Worm (Caenorhabditis elegans) whole organism, L4 larva: ENCODE measurements around the gene R02F11.10.
A peak's percentile ranks its signal among the peaks of the same experiment; 100 is the strongest.

Source experiments
- D1046.2 ChIP-seq: fragments of 200-800 bp; sonication (Bioruptor generic); IDR thresholded peaks from 2 replicates; pipeline ENCODE4 v1.3.6; 2022; ENCODE audit warnings: missing genetic modification characterization, missing compliant biosample characterization
- F26F4.8 ChIP-seq: fragments of 200-800 bp; sonication (Bioruptor generic); conservative IDR thresholded peaks from 2 replicates; pipeline ENCODE4 v1.3.6; 2022; ENCODE audit warnings: missing genetic modification characterization, missing compliant biosample characterization
- F44E2.7 ChIP-seq: fragments of 200-800 bp; sonication (Bioruptor generic); IDR thresholded peaks from 2 replicates; pipeline ENCODE4 v2.1.2; 2022; ENCODE audit warnings: missing genetic modification characterization, missing compliant biosample characterization
- F49E8.2 ChIP-seq: sonication (generic microtip); optimal IDR thresholded peaks from 2 replicates; lab custom pipeline; 2016; ENCODE audit warnings: missing compliant biosample characterization, mild to moderate bottlenecking, missing genetic modification characterization, borderline replicate concordance
- R02D3.7 ChIP-seq: fragments of 150-350 bp; sonication (generic microtip); optimal IDR thresholded peaks from 3 replicates; lab custom pipeline; 2014; ENCODE audit warnings: missing biosample characterization, missing genetic modification characterization
- T20F7.1 ChIP-seq: fragments of 200-800 bp; sonication (Bioruptor generic); optimal IDR thresholded peaks from 2 replicates; lab custom pipeline; 2018; ENCODE audit warnings: mild to moderate bottlenecking, missing genetic modification characterization, missing compliant biosample characterization
- T26A8.4 ChIP-seq: fragments of 200-800 bp; sonication (Bioruptor generic); IDR thresholded peaks from 2 replicates; pipeline ENCODE4 v1.3.6; 2022; ENCODE audit warnings: missing genetic modification characterization, missing compliant biosample characterization
- Y75B8A.6 ChIP-seq: fragments of 200-800 bp; sonication (Bioruptor generic); IDR thresholded peaks from 2 replicates; pipeline ENCODE4 v1.3.6; 2022; ENCODE audit warnings: missing genetic modification reagents, missing genetic modification characterization, missing compliant biosample characterization
- ZK337.2 ChIP-seq: fragments of 200-800 bp; sonication (Bioruptor generic); IDR thresholded peaks from 2 replicates; pipeline ENCODE4 v1.3.6; 2022; ENCODE audit warnings: missing genetic modification reagents, missing genetic modification characterization, missing compliant biosample characterization
- aha-1 ChIP-seq: fragments of 150-350 bp; peaks from one replicate; lab custom pipeline; 2014; ENCODE audit warnings: missing biosample characterization, missing genetic modification characterization
- ama-1 ChIP-seq: fragments of 150-350 bp; optimal IDR thresholded peaks from 2 replicates; lab custom pipeline; 2014; ENCODE audit warnings: inconsistent platforms, mixed read lengths
- ceh-28 ChIP-seq: fragments of 150-350 bp; optimal IDR thresholded peaks from 2 replicates; lab custom pipeline; 2014; ENCODE audit warnings: missing biosample characterization, missing genetic modification reagents, missing genetic modification characterization
- ceh-32 ChIP-seq: sonication (generic microtip); optimal IDR thresholded peaks from 2 replicates; lab custom pipeline; 2016; ENCODE audit warnings: mild to moderate bottlenecking, missing genetic modification characterization, missing compliant biosample characterization; ENCODE audit not compliant: poor library complexity
- ceh-44 ChIP-seq: fragments of 200-800 bp; sonication (Bioruptor generic); IDR thresholded peaks from 2 replicates; pipeline ENCODE4 v1.3.6; 2022; ENCODE audit warnings: missing genetic modification reagents, missing genetic modification characterization, missing compliant biosample characterization
- daf-16 ChIP-seq, 3 experiments: sonication (generic microtip); optimal IDR thresholded peaks; 2 replicates each; lab custom pipeline; 2016 to 2017; ENCODE audit warnings: missing genetic modification characterization in 3 of 3, missing genetic modification reagents in 3 of 3, mild to moderate bottlenecking in 2 of 3, missing compliant biosample characterization in 2 of 3, missing biosample characterization in 1 of 3, moderate library complexity in 1 of 3
- daf-19 ChIP-seq: fragments of 200-800 bp; sonication (Bioruptor generic); conservative IDR thresholded peaks from 2 replicates; pipeline ENCODE4 v1.3.6; 2022; ENCODE audit warnings: missing genetic modification characterization, missing compliant biosample characterization
- daf-8 ChIP-seq: fragments of 200-800 bp; sonication (Bioruptor generic); IDR thresholded peaks from 2 replicates; pipeline ENCODE4 v1.3.6; 2022; ENCODE audit warnings: missing genetic modification characterization, missing compliant biosample characterization
- dmd-9 ChIP-seq: fragments of 200-800 bp; sonication (Bioruptor generic); IDR thresholded peaks from 2 replicates; pipeline ENCODE4 v1.3.6; 2022; ENCODE audit warnings: missing genetic modification reagents, missing genetic modification characterization, missing compliant biosample characterization
- egl-43 ChIP-seq: fragments of 200-800 bp; sonication (Bioruptor generic); IDR thresholded peaks from 2 replicates; pipeline ENCODE4 v1.3.6; 2022; ENCODE audit warnings: missing genetic modification reagents, missing genetic modification characterization, missing compliant biosample characterization
- fos-1 ChIP-seq: fragments of 150-350 bp; optimal IDR thresholded peaks from 2 replicates; lab custom pipeline; 2014; ENCODE audit warnings: missing biosample characterization, missing genetic modification characterization
- hlh-30 ChIP-seq: sonication (generic microtip); optimal IDR thresholded peaks from 2 replicates; lab custom pipeline; 2017; ENCODE audit warnings: antibody characterized with exemption, mild to moderate bottlenecking, missing genetic modification characterization, missing compliant biosample characterization; ENCODE audit not compliant: insufficient read depth
- lin-13 ChIP-seq: fragments of 150-350 bp; optimal IDR thresholded peaks from 2 replicates; lab custom pipeline; 2014; ENCODE audit warnings: missing biosample characterization, missing genetic modification reagents, missing genetic modification characterization
- lsy-2 ChIP-seq, 2 experiments: fragments of 150-350 bp in 1 of 2; sonication (generic microtip) in 1 of 2; optimal IDR thresholded peaks; 2 replicates each; lab custom pipeline; 2014 to 2017; ENCODE audit warnings: missing biosample characterization in 2 of 2, missing genetic modification characterization in 2 of 2
- mdl-1 ChIP-seq, 2 experiments: fragments of 150-350 bp in 1 of 2; sonication (generic microtip) in 1 of 2; optimal IDR thresholded peaks; 2 replicates each; lab custom pipeline; 2014 to 2017; ENCODE audit warnings: missing biosample characterization in 2 of 2, missing genetic modification characterization in 2 of 2
- mdt-29 ChIP-seq: fragments of 200-800 bp; sonication (Bioruptor generic); IDR thresholded peaks from 2 replicates; pipeline ENCODE4 v1.3.6; 2022; ENCODE audit warnings: missing genetic modification reagents, missing genetic modification characterization, missing compliant biosample characterization
- mep-1 ChIP-seq: fragments of 150-350 bp; sonication (generic microtip); optimal IDR thresholded peaks from 3 replicates; lab custom pipeline; 2014; ENCODE audit warnings: missing biosample characterization, missing genetic modification characterization
- mxl-2 ChIP-seq: fragments of 200-800 bp; sonication (Bioruptor generic); conservative IDR thresholded peaks from 2 replicates; pipeline ENCODE4 v1.3.6; 2022; ENCODE audit warnings: missing genetic modification reagents, missing genetic modification characterization, missing compliant biosample characterization
- nhr-102 ChIP-seq: sonication (generic microtip); optimal IDR thresholded peaks from 2 replicates; lab custom pipeline; 2016; ENCODE audit warnings: mild to moderate bottlenecking, missing genetic modification characterization, moderate library complexity, missing compliant biosample characterization
- nhr-11 ChIP-seq: fragments of 150-350 bp; optimal IDR thresholded peaks from 2 replicates; lab custom pipeline; 2014; ENCODE audit warnings: missing biosample characterization, missing genetic modification characterization
- nhr-111 ChIP-seq: fragments of 200-800 bp; sonication (Bioruptor generic); optimal IDR thresholded peaks from 2 replicates; lab custom pipeline; 2018; ENCODE audit warnings: mild to moderate bottlenecking, missing genetic modification characterization, missing compliant biosample characterization
- nhr-237 ChIP-seq: sonication (generic microtip); optimal IDR thresholded peaks from 2 replicates; lab custom pipeline; 2017; ENCODE audit warnings: missing biosample characterization, missing genetic modification characterization
- nhr-25 ChIP-seq: sonication (generic microtip); optimal IDR thresholded peaks from 2 replicates; lab custom pipeline; 2017; ENCODE audit warnings: missing genetic modification characterization, mild to moderate bottlenecking, missing compliant biosample characterization, antibody characterized with exemption, moderate library complexity, borderline replicate concordance; ENCODE audit not compliant: insufficient read depth
- nhr-28 ChIP-seq: fragments of 150-350 bp; optimal IDR thresholded peaks from 2 replicates; lab custom pipeline; 2014; ENCODE audit warnings: missing biosample characterization, missing genetic modification characterization
- nhr-41 ChIP-seq: fragments of 200-800 bp; sonication (Bioruptor generic); IDR thresholded peaks from 2 replicates; pipeline ENCODE4 v1.3.6; 2022; ENCODE audit warnings: missing genetic modification reagents, missing genetic modification characterization, missing compliant biosample characterization
- nhr-42 ChIP-seq: fragments of 200-800 bp; sonication (Bioruptor generic); IDR thresholded peaks from 2 replicates; pipeline ENCODE4 v1.3.6; 2022; ENCODE audit warnings: missing genetic modification characterization, missing compliant biosample characterization
- nhr-76 ChIP-seq: fragments of 150-350 bp; optimal IDR thresholded peaks from 2 replicates; lab custom pipeline; 2014; ENCODE audit warnings: missing biosample characterization, missing genetic modification characterization
- nhr-77 ChIP-seq: fragments of 150-350 bp; optimal IDR thresholded peaks from 2 replicates; lab custom pipeline; 2014; ENCODE audit warnings: missing biosample characterization, missing genetic modification characterization
- pqm-1 ChIP-seq: sonication (generic microtip); optimal IDR thresholded peaks from 2 replicates; lab custom pipeline; 2017; ENCODE audit warnings: missing biosample characterization, missing genetic modification characterization
- snpc-1.2 ChIP-seq: fragments of 200-800 bp; sonication (Bioruptor generic); IDR thresholded peaks from 2 replicates; pipeline ENCODE4 v1.3.6; 2022; ENCODE audit warnings: missing genetic modification reagents, missing genetic modification characterization, missing compliant biosample characterization
- spr-3 ChIP-seq: fragments of 200-800 bp; sonication (Bioruptor generic); optimal IDR thresholded peaks from 2 replicates; lab custom pipeline; 2018; ENCODE audit warnings: mild to moderate bottlenecking, missing genetic modification characterization, missing compliant biosample characterization
- tra-1 ChIP-seq: fragments of 200-800 bp; sonication (Bioruptor generic); IDR thresholded peaks from 2 replicates; pipeline ENCODE4 v1.3.6; 2022; ENCODE audit warnings: missing genetic modification reagents, missing genetic modification characterization, missing compliant biosample characterization
- unc-130 ChIP-seq: sonication (generic microtip); optimal IDR thresholded peaks from 2 replicates; lab custom pipeline; 2016; ENCODE audit warnings: missing genetic modification reagents, missing genetic modification characterization, missing compliant biosample characterization
- unc-39 ChIP-seq: sonication (generic microtip); optimal IDR thresholded peaks from 2 replicates; lab custom pipeline; 2017; ENCODE audit warnings: missing biosample characterization, missing genetic modification characterization
- vab-7 ChIP-seq: fragments of 200-800 bp; sonication (Bioruptor generic); IDR thresholded peaks from 2 replicates; pipeline ENCODE4 v1.3.6; 2022; ENCODE audit warnings: missing genetic modification reagents, missing genetic modification characterization, missing compliant biosample characterization
- zag-1 ChIP-seq: fragments of 150-350 bp; optimal IDR thresholded peaks from 2 replicates; lab custom pipeline; 2014; ENCODE audit warnings: missing biosample characterization, missing genetic modification characterization
- zip-11 ChIP-seq: fragments of 200-800 bp; sonication (Bioruptor generic); IDR thresholded peaks from 2 replicates; pipeline ENCODE4 v1.3.6; 2022; ENCODE audit warnings: missing genetic modification characterization, missing compliant biosample characterization
- zip-2 ChIP-seq: fragments of 150-350 bp; optimal IDR thresholded peaks from 2 replicates; lab custom pipeline; 2014; ENCODE audit warnings: missing biosample characterization, missing genetic modification characterization
- ztf-11 ChIP-seq: fragments of 150-350 bp; optimal IDR thresholded peaks from 2 replicates; lab custom pipeline; 2014; ENCODE audit warnings: missing biosample characterization, missing genetic modification characterization

Gene R02F11.10

DNA sequence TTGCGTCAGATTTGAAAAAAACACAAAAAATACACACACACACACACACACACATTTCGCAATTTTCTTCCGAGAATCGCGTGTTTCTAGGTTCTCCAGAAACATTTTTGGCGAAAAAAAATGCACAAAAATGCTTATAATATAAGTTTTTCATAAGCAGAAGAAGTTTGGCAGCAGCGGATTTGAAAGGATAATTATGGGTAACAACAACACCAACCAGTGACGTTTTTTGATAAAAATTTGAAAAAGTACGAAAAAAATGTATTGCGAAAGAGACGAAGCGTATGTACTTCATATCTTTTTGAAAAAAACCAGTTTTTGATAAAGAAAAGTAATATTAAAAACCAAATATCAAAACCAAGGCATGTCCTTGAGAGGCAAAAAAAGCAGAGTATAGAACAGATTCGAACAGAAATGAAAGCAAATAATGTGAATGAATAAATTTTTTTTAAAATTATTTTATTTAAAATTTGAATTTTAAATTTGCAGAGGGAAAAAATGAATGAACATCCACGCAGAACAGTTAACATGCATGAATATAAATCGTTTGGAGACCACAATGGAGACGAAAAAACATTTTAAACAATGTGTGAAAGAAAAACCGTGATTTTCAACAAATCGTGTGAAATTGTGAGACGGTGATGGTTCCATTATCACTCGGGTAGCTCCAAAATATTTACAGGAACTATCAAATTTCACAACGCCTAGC lies 34.9 kb downstream of the R02F11.10 start (continued):
- peak; percentile 36 for TF ChIP-seq nhr-111
- peak; percentile 47; the same call in 1 of the 2 replicates for TF ChIP-seq nhr-42 (GFP tag; lab: Robert Waterston, UW)
- TF ChIP-seq daf-16 (GFP tag; optimal IDR thresholded peaks at IDR 0.05; lab: Kevin White, UChicago), result peak; percentile 4 to 16
- peak; percentile 50 for TF ChIP-seq daf-16 (tag; optimal IDR thresholded peaks at IDR 0.05; lab: Kevin White, UChicago)
- 0 out of 2 replicates have a peak, but pooled peaks have one; percentile 50 for TF ChIP-seq Y75B8A.6 (GFP tag; lab: Robert Waterston, UW)
- no peak for TF ChIP-seq nhr-76 (tag; lab: Kevin White, UChicago)
- peak; percentile 24 for TF ChIP-seq spr-3 (GFP tag; lab: Kevin White, UChicago)
- peak; percentile 23 for TF ChIP-seq F49E8.2 (tag; lab: Kevin White, UChicago)
- peak; percentile 20; the same call in 1 of the 2 replicates for TF ChIP-seq snpc-1.2 (GFP tag; lab: Robert Waterston, UW)
- peak; percentile 34 for TF ChIP-seq lin-13
- no peak for TF ChIP-seq mxl-2 (GFP tag; lab: Robert Waterston, UW)
- peak; percentile 67; the same call in 1 of the 2 replicates for TF ChIP-seq mdt-29 (GFP tag; lab: Robert Waterston, UW)
- TF ChIP-seq daf-19, result peak; percentile 30; the same call in 1 of the 2 replicates
- TF ChIP-seq T20F7.1, result peak; percentile 77
- TF ChIP-seq vab-7 (GFP tag; lab: Robert Waterston, UW), result no peak
- no peak for TF ChIP-seq daf-8
- 0 out of 2 replicates have a peak, but pooled peaks have one; percentile 58 for TF ChIP-seq ZK337.2 (GFP tag; lab: Robert Waterston, UW)
- 0 out of 2 replicates have a peak, but pooled peaks have one; percentile 6 for TF ChIP-seq zip-11 (GFP tag; lab: Robert Waterston, UW)
- TF ChIP-seq hlh-30 (tag; lab: Kevin White, UChicago), result peak; percentile 34
- no peak for TF ChIP-seq ceh-44 (GFP tag; lab: Robert Waterston, UW)

ce11 chrV:4826710-4827380 lies 37.9 kb downstream of the R02F11.10 start, which contains the start of the genes hsp-6 and C37H5.5:
hsp-6 (minus strand) TSS chrV:4826760.
C37H5.5 (plus strand) TSS chrV:4827360.
- TF ChIP-seq nhr-28 (tag; lab: Kevin White, UChicago), result peak; percentile 78
- TF ChIP-seq F44E2.7 (GFP tag; lab: Robert Waterston, UW), result no peak
- no peak for TF ChIP-seq zag-1 (tag; lab: Kevin White, UChicago)
- peak; percentile 26 for TF ChIP-seq ama-1
- no peak for TF ChIP-seq ceh-28
- peak; percentile 54 to 93 for TF ChIP-seq lsy-2 (tag; optimal IDR thresholded peaks at IDR 0.05; lab: Kevin White, UChicago)
- peak; percentile 86 for TF ChIP-seq lin-13
- TF ChIP-seq ztf-11 (tag; lab: Kevin White, UChicago), result no peak
- TF ChIP-seq egl-43 (GFP tag; lab: Robert Waterston, UW), result no peak
- TF ChIP-seq tra-1 (GFP tag; lab: Robert Waterston, UW), result no peak
- peak; percentile 79 for TF ChIP-seq nhr-77 (tag; lab: Kevin White, UChicago)
- no peak for TF ChIP-seq F26F4.8 (GFP tag; lab: Robert Waterston, UW)
- TF ChIP-seq nhr-11 (tag; lab: Kevin White, UChicago), result peak; percentile 18
- peak; percentile 64; the same call in 1 of the 2 replicates for TF ChIP-seq nhr-42 (GFP tag; lab: Robert Waterston, UW)
- no peak for TF ChIP-seq aha-1 (tag; lab: Kevin White, UChicago)
- TF ChIP-seq nhr-102 (tag; lab: Kevin White, UChicago), result peak; percentile 59
- TF ChIP-seq dmd-9 (GFP tag; lab: Robert Waterston, UW), result no peak
- peak; percentile 68 for TF ChIP-seq T26A8.4 (GFP tag; lab: Robert Waterston, UW)
- no peak for TF ChIP-seq R02D3.7
- TF ChIP-seq zip-2 (tag; lab: Kevin White, UChicago), result no peak
- no peak for TF ChIP-seq nhr-25 (tag; lab: Kevin White, UChicago)
- no peak for TF ChIP-seq unc-39 (tag; lab: Kevin White, UChicago)
- TF ChIP-seq fos-1 (tag; lab: Kevin White, UChicago), result no peak
- no peak for TF ChIP-seq nhr-237 (tag; lab: Kevin White, UChicago)
- peak; percentile 73 for TF ChIP-seq unc-130 (GFP tag; lab: Kevin White, UChicago)
- no peak for TF ChIP-seq pqm-1 (tag; lab: Kevin White, UChicago)
- no peak for TF ChIP-seq nhr-41 (GFP tag; lab: Robert Waterston, UW)
- TF ChIP-seq D1046.2, result no peak
- peak in 1 of 2 experiments; percentile 78 for TF ChIP-seq mdl-1 (tag; optimal IDR thresholded peaks at IDR 0.05; lab: Kevin White, UChicago)
- TF ChIP-seq Y75B8A.6 (GFP tag; lab: Robert Waterston, UW), result no peak
- no peak for TF ChIP-seq ceh-32 (tag; lab: Kevin White, UChicago)
- peak; percentile 92 for TF ChIP-seq mep-1 (tag; lab: Kevin White, UChicago)
